Fruit fly (Drosophila melanogaster): ENCODE data around the gene CG13308.

The CG13308 gene

DNA sequence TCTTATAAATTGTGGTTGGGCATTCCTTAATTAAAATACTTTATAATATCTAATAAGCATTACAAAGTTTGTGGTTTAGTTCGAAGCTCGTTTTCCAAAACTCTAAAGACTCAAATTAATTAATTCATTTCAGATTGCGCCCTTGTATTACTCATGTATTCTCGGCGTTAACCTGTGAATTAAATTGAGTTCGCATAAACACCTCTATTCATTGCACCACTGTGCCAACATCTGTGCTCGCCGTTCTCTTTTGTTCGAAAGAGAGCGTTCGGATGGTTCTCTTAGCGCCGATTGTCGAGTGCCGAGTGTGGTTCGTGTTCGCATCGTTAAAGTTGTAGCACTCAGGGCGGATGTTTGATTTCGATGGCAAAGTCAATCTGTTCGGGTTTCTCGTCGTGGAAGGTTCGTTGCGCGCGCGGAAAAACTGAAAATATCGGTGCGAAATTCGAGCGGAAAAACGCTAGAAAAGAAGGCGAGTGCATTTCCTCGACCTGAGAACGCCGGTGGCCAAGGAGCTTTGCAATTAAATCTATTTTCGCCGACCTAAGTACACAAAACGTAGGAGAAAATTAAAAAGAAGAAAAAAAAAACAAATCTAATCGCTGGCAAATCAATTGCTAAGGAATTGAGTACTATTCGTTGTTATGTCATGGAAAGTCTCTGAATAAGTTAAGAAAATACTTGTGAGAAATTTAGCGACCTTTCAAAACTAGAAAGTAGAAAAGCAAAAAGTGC, 19.0 kb downstream of the CG13308 start, which contains the start of gene dally (continued):
- TF ChIP-seq Dad (GFP tag; optimal IDR thresholded peaks at IDR 0.05) = peak; percentile 11
- TF ChIP-seq Hand (GFP tag; optimal IDR thresholded peaks at IDR 0.05) = peak; percentile 14
- TF ChIP-seq hb (GFP tag; IDR thresholded peaks at IDR 0.05; ENCODE audit: partially characterized antibody) = peak; percentile 47; the same call in 1 of the 3 replicates
- peak in 1 of 2 experiments; percentile 15 for TF ChIP-seq Eip74EF (GFP tag; optimal IDR thresholded peaks at IDR 0.05)
- no peak for TF ChIP-seq CTCF (GFP tag; optimal IDR thresholded peaks at IDR 0.05)
- TF ChIP-seq dm (GFP tag; optimal IDR thresholded peaks at IDR 0.05) = no peak
- TF ChIP-seq CG11398 (GFP tag; optimal IDR thresholded peaks at IDR 0.05) = peak; percentile 3
- peak; percentile 50 for TF ChIP-seq Hmr (GFP tag; optimal IDR thresholded peaks at IDR 0.05)
- TF ChIP-seq CG8478 (optimal IDR thresholded peaks at IDR 0.05) = no peak
- peak; percentile 64 for TF ChIP-seq yki (optimal IDR thresholded peaks at IDR 0.05)
- no peak; the same call in 1 of the 2 replicates for TF ChIP-seq nerfin-2 (GFP tag; IDR thresholded peaks at IDR 0.05; ENCODE audit: partially characterized antibody)
- TF ChIP-seq Kr (GFP tag; optimal IDR thresholded peaks at IDR 0.05) = no peak
- peak; percentile 12 for TF ChIP-seq CG30403 (GFP tag; optimal IDR thresholded peaks at IDR 0.05)
- TF ChIP-seq CG42726 (GFP tag; IDR thresholded peaks at IDR 0.05; ENCODE audit: partially characterized antibody) = peak; percentile 85
- peak; percentile 46 for TF ChIP-seq CG11504 (tag; optimal IDR thresholded peaks at IDR 0.05)
- no peak for TF ChIP-seq Dip3 (GFP tag; optimal IDR thresholded peaks at IDR 0.05)
- peak; percentile 28 for TF ChIP-seq CG34376 (GFP tag; optimal IDR thresholded peaks at IDR 0.05)
- TF ChIP-seq HLH3B (GFP tag; IDR thresholded peaks at IDR 0.05) = no peak
- TF ChIP-seq CG14667 (GFP tag; IDR thresholded peaks at IDR 0.05) = no peak
- peak; percentile 99 for TF ChIP-seq CG3163 (GFP tag; optimal IDR thresholded peaks at IDR 0.05)
- TF ChIP-seq CG7556 (GFP tag; optimal IDR thresholded peaks at IDR 0.05) = no peak
- TF ChIP-seq Doc2 (GFP tag; IDR thresholded peaks at IDR 0.05) = no peak
- no peak for TF ChIP-seq CG3838 (GFP tag; optimal IDR thresholded peaks at IDR 0.05)
- peak; percentile 25 for TF ChIP-seq Side (GFP tag; optimal IDR thresholded peaks at IDR 0.05)
- peak; percentile 27 for TF ChIP-seq CrebB (tag; optimal IDR thresholded peaks at IDR 0.05)
- TF ChIP-seq YL-1 (GFP tag; optimal IDR thresholded peaks at IDR 0.05) = no peak
- TF ChIP-seq row (GFP tag; IDR thresholded peaks at IDR 0.05) = peak; percentile 81
- no peak for TF ChIP-seq stwl (tag; optimal IDR thresholded peaks at IDR 0.05)
- TF ChIP-seq CG16815 (GFP tag; optimal IDR thresholded peaks at IDR 0.05) = no peak
- TF ChIP-seq CG14860 (GFP tag; IDR thresholded peaks at IDR 0.05; ENCODE audit: partially characterized antibody) = 0 out of 3 replicates have a peak, but pooled peaks have one; percentile 30
- no peak for TF ChIP-seq pita (GFP tag; optimal IDR thresholded peaks at IDR 0.05)
- no peak for TF ChIP-seq Doc3 (GFP tag; IDR thresholded peaks at IDR 0.05; ENCODE audit: partially characterized antibody)
- TF ChIP-seq CHES-1-like (GFP tag; optimal IDR thresholded peaks at IDR 0.05) = peak; percentile 10
- TF ChIP-seq Usf (GFP tag; optimal IDR thresholded peaks at IDR 0.05) = no peak
- peak; percentile 44 for TF ChIP-seq ftz-f1 (GFP tag; optimal IDR thresholded peaks at IDR 0.05)
- TF ChIP-seq en (GFP tag; optimal IDR thresholded peaks at IDR 0.05) = no peak
- peak; percentile 28; the same call in 1 of the 4 replicates for TF ChIP-seq Gug (GFP tag; IDR thresholded peaks at IDR 0.05)
- no peak for TF ChIP-seq CG6654 (GFP tag; optimal IDR thresholded peaks at IDR 0.05)
- no peak for TF ChIP-seq dan (GFP tag; IDR thresholded peaks at IDR 0.05)
- no peak for TF ChIP-seq H15 (GFP tag; IDR thresholded peaks at IDR 0.05)
- peak; percentile 33 for TF ChIP-seq CG6813 (GFP tag; optimal IDR thresholded peaks at IDR 0.05)
- peak; percentile 46 for TF ChIP-seq sens-2 (GFP tag; IDR thresholded peaks at IDR 0.05)
- no peak for TF ChIP-seq CG30431 (GFP tag; optimal IDR thresholded peaks at IDR 0.05)
- 0 out of 2 replicates have a peak, but pooled peaks have one; percentile 40 for TF ChIP-seq CG11696 (GFP tag; IDR thresholded peaks at IDR 0.05)
- TF ChIP-seq Blimp-1 (GFP tag; optimal IDR thresholded peaks at IDR 0.05) = no peak
- TF ChIP-seq ranshi (GFP tag; IDR thresholded peaks at IDR 0.05) = no peak
- TF ChIP-seq CG10462 (GFP tag; optimal IDR thresholded peaks at IDR 0.05) = no peak
- TF ChIP-seq Opbp (GFP tag; IDR thresholded peaks at IDR 0.05; ENCODE audit: partially characterized antibody) = peak; percentile 68
- peak; percentile 88 for TF ChIP-seq chinmo (GFP tag; IDR thresholded peaks at IDR 0.05; ENCODE audit: partially characterized antibody)
- TF ChIP-seq fu2 (GFP tag; optimal IDR thresholded peaks at IDR 0.05) = no peak
